Worm (Caenorhabditis elegans) whole organism, young adult: ENCODE results near the gene R05G9.5.

Experiments used
- attf-3 ChIP-seq: fragments of 200-800 bp; sonication (Bioruptor generic); conservative IDR thresholded peaks from 2 replicates; pipeline ENCODE4 v1.3.6; 2022; ENCODE audit warnings: missing genetic modification reagents, missing genetic modification characterization, missing compliant biosample characterization
- hrde-1 ChIP-seq: sonication (generic microtip); optimal IDR thresholded peaks from 2 replicates; lab custom pipeline; 2016; ENCODE audit warnings: missing genetic modification characterization, mild to moderate bottlenecking, missing compliant biosample characterization, moderate library complexity, missing genotype, missing genetic modification reagents, borderline replicate concordance
- pha-4 ChIP-seq: fragments of 150-350 bp; sonication (generic microtip); optimal IDR thresholded peaks from 2 replicates; lab custom pipeline; 2014; ENCODE audit warnings: missing biosample characterization, missing genetic modification reagents, missing genetic modification characterization
- unc-62 ChIP-seq: fragments of 150-350 bp; optimal IDR thresholded peaks from 2 replicates; lab custom pipeline; 2014; ENCODE audit warnings: missing biosample characterization, missing genetic modification reagents, missing genetic modification characterization
- ztf-26 ChIP-seq: sonication (generic microtip); optimal IDR thresholded peaks from 2 replicates; lab custom pipeline; 2017; ENCODE audit warnings: missing genetic modification characterization, missing compliant biosample characterization

DNA sequence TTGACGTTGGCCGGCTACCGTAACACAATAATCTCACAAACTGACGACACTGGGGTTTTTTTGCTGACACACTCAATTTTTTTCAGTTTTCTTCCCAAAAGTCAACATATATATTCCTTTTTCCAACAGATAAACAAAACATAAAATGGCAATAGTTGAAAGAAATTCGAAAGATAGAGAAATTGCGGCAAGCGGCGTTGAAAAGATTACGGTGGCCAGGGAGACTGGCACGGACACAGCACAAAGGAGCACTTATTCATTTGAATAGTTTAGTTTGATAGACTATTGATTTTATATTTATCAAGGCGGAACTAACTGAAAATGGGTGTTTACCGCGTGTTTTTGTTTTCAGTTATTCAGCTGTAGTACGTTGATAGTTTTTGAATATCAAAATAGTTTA, 21.3 kb upstream of the R05G9.5 start, which contains the start of gene toe-2:
- no peak for TF ChIP-seq hrde-1 (tag; lab: Kevin White, UChicago)
- no peak for TF ChIP-seq ztf-26
- TF ChIP-seq pha-4 (tag; lab: Kevin White, UChicago) = no peak
- no peak for TF ChIP-seq attf-3 (GFP tag; lab: Robert Waterston, UW)
- TF ChIP-seq unc-62 = no peak
